Worm (Caenorhabditis elegans) whole organism, L4/young adult: ENCODE data around the gene ttr-43.

Experiments used
- W03F9.2 ChIP-seq: fragments of 150-350 bp; optimal IDR thresholded peaks from 2 replicates; lab custom pipeline; 2014; ENCODE audit warnings: missing biosample characterization, missing genetic modification characterization
- dao-5 ChIP-seq: sonication (generic microtip); optimal IDR thresholded peaks from 2 replicates; lab custom pipeline; 2016; ENCODE audit warnings: missing genotype, missing genetic modification characterization, moderate library complexity, missing compliant biosample characterization
- him-1 ChIP-seq: sonication (generic microtip); optimal IDR thresholded peaks from 2 replicates; lab custom pipeline; 2016; ENCODE audit warnings: missing genotype, missing genetic modification reagents, missing genetic modification characterization, missing compliant biosample characterization

DNA sequence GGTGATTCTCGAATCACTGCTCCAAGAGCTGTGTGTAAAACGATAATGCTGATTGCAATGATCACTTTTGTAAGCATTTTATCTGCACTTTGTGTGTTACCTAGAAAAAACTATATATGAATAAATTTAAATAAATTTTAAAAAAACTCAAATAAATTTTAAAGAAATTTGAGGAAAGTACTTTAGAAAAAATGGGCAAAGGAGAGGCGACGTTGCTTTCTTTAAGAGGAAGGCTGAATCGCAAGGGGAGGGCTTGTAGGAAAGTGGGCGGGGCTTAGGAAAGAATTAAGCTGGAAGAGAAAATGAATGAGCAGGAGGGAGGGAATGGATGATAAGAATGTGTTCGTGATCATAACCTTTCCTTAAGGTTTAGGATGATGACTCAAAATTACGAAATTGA lies 22.7 kb downstream of the ttr-43 start, which contains the start of gene E02A10.4:
- no peak for TF ChIP-seq W03F9.2 (tag; lab: Kevin White, UChicago)
- no peak for TF ChIP-seq him-1 (tag; lab: Kevin White, UChicago)
- no peak for TF ChIP-seq dao-5 (tag; lab: Kevin White, UChicago)
